Worm (Caenorhabditis elegans): ENCODE results near the gene T04A11.1.

DNA sequence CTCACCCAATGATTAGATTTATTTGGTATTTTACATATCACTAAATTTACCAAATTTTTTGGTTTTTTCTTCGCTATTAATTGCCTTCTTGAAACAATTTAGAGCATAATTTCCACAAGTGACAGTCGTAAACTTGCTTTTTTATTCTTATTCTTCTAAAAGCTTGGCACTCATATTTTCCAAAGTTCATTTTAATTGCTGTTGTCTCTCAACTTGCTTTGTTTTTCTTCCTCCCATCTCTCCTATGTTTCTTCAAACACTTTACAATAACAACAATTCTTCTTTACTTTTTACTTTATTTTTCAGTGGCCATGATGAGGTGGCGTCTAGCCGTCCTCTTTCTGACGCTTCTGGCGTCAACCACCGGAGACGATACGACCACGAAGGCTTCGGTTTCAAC lies 8.5 kb downstream of the T04A11.1 start, which contains the start of gene igdb-2:
- TF ChIP-seq pag-3 (tag; optimal IDR thresholded peaks at IDR 0.05; ENCODE audit: borderline replicate concordance) (no peak), ceh-24 (tag; optimal IDR thresholded peaks at IDR 0.05) (no peak), elt-2 (tag; optimal IDR thresholded peaks at IDR 0.05) (no peak), nhr-11 (tag; optimal IDR thresholded peaks at IDR 0.05) (no peak), ama-1 (optimal IDR thresholded peaks at IDR 0.05) (no peak), tbx-2 (tag; optimal IDR thresholded peaks at IDR 0.05) (no peak), unc-86 (tag; optimal IDR thresholded peaks at IDR 0.05) (no peak), pat-9 (tag; optimal IDR thresholded peaks at IDR 0.05) (no peak), nfya-1 (tag; optimal IDR thresholded peaks at IDR 0.05) (no peak), nhr-232 (tag; optimal IDR thresholded peaks at IDR 0.05) (no peak), ceh-45 (GFP tag; IDR thresholded peaks at IDR 0.05) (no peak)
